Fruit fly (Drosophila melanogaster): ENCODE measurements around the gene CG11583.

CG11583 gene

DNA sequence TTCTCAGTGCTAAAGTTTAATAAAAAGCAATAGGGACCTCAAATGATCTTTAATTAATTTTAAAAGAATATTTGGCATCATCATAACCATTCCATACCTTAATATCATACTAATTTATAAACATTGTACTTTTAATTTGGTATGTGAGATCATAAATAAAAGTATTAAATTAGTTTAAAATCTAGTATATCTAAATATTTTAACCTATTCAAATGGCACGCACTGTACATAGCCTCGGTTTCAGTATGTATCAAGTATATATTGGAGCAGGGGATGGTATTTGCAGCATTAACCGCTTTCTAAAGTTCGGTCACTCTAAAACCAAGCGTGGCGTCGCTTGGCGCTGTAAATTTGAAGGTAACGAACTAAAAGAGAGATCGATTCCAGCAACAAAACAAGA lies 40.2 kb downstream of the CG11583 start, which contains the start of gene pav (continued):
- TF ChIP-seq CG2199 (GFP tag; IDR thresholded peaks at IDR 0.05) = no peak
- TF ChIP-seq otp (GFP tag; IDR thresholded peaks at IDR 0.05) = no peak; the same call in 2 of the 3 replicates
- TF ChIP-seq wor (GFP tag; IDR thresholded peaks at IDR 0.05) = no peak
- peak; percentile 58 for TF ChIP-seq lmd (GFP tag; IDR thresholded peaks at IDR 0.05)
- TF ChIP-seq Jarid2 (GFP tag; optimal IDR thresholded peaks at IDR 0.05) = no peak
- no peak for TF ChIP-seq CG10462 (GFP tag; optimal IDR thresholded peaks at IDR 0.05)
- TF ChIP-seq pum (GFP tag; optimal IDR thresholded peaks at IDR 0.05) = no peak
- TF ChIP-seq btn (GFP tag; optimal IDR thresholded peaks at IDR 0.05) = no peak
- TF ChIP-seq HLH3B (GFP tag; IDR thresholded peaks at IDR 0.05) = no peak
- no peak for TF ChIP-seq pros (GFP tag; optimal IDR thresholded peaks at IDR 0.05)
- TF ChIP-seq knrl (GFP tag; IDR thresholded peaks at IDR 0.05; ENCODE audit: partially characterized antibody) = no peak; the same call in 2 of the 3 replicates
- TF ChIP-seq sob (GFP tag; IDR thresholded peaks at IDR 0.05) = peak; percentile 49
- TF ChIP-seq Hsf (GFP tag; optimal IDR thresholded peaks at IDR 0.05) = no peak
- TF ChIP-seq Sox100B (GFP tag; optimal IDR thresholded peaks at IDR 0.05) = no peak
- peak; percentile 61 for TF ChIP-seq D19A (tag; optimal IDR thresholded peaks at IDR 0.05)
- TF ChIP-seq caup (GFP tag; optimal IDR thresholded peaks at IDR 0.05; ENCODE audit: severe bottlenecking) = no peak
- no peak for TF ChIP-seq CG10274 (GFP tag; optimal IDR thresholded peaks at IDR 0.05)
- no peak for TF ChIP-seq CG9215 (GFP tag; IDR thresholded peaks at IDR 0.05)
- TF ChIP-seq sima (GFP tag; optimal IDR thresholded peaks at IDR 0.05) = no peak
- no peak for TF ChIP-seq Dref (GFP tag; IDR thresholded peaks at IDR 0.05)
- no peak for TF ChIP-seq Scr (GFP tag; IDR thresholded peaks at IDR 0.05; ENCODE audit: partially characterized antibody)
- TF ChIP-seq pita (GFP tag; optimal IDR thresholded peaks at IDR 0.05) = no peak
- TF ChIP-seq TFAM (GFP tag; optimal IDR thresholded peaks at IDR 0.05) = no peak
- peak; percentile 58 for TF ChIP-seq CG7372 (GFP tag; IDR thresholded peaks at IDR 0.05)
- no peak for TF ChIP-seq CG12219 (GFP tag; optimal IDR thresholded peaks at IDR 0.05)
- no peak for TF ChIP-seq hkb (optimal IDR thresholded peaks at IDR 0.05)
- peak; percentile 65 for TF ChIP-seq hkb (GFP tag; IDR thresholded peaks at IDR 0.05)
- no peak for TF ChIP-seq sens-2 (GFP tag; IDR thresholded peaks at IDR 0.05)
- no peak for TF ChIP-seq CG7357 (GFP tag; IDR thresholded peaks at IDR 0.05)
- TF ChIP-seq YL-1 (GFP tag; optimal IDR thresholded peaks at IDR 0.05) = peak; percentile 66
- no peak for TF ChIP-seq ERR (GFP tag; optimal IDR thresholded peaks at IDR 0.05)
- TF ChIP-seq Doc3 (GFP tag; IDR thresholded peaks at IDR 0.05; ENCODE audit: partially characterized antibody) = no peak
- no peak for TF ChIP-seq fru (optimal IDR thresholded peaks at IDR 0.05)
- TF ChIP-seq Hr51 (GFP tag; optimal IDR thresholded peaks at IDR 0.05) = no peak
- TF ChIP-seq trem (tag; optimal IDR thresholded peaks at IDR 0.05) = peak; percentile 61
- TF ChIP-seq unc-4 (GFP tag; IDR thresholded peaks at IDR 0.05; ENCODE audit: partially characterized antibody) = no peak
- no peak for TF ChIP-seq esg (GFP tag; conservative IDR thresholded peaks at IDR 0.05)
- TF ChIP-seq D19B (GFP tag; optimal IDR thresholded peaks at IDR 0.05) = peak; percentile 86
- TF ChIP-seq CG10147 (GFP tag; optimal IDR thresholded peaks at IDR 0.05) = no peak
- no peak for TF ChIP-seq CG1832 (GFP tag; optimal IDR thresholded peaks at IDR 0.05)
- TF ChIP-seq Hmx (GFP tag; optimal IDR thresholded peaks at IDR 0.05) = no peak
- TF ChIP-seq CG8765 (GFP tag; IDR thresholded peaks at IDR 0.05) = no peak
- no peak for TF ChIP-seq CG15601 (tag; optimal IDR thresholded peaks at IDR 0.05)
- peak; percentile 11; the same call in 1 of the 2 replicates for TF ChIP-seq ranshi (GFP tag; IDR thresholded peaks at IDR 0.05)
- no peak for TF ChIP-seq Hr78 (GFP tag; optimal IDR thresholded peaks at IDR 0.05)
- no peak; the same call in 1 of the 2 replicates for TF ChIP-seq Awh (GFP tag; IDR thresholded peaks at IDR 0.05)
- TF ChIP-seq grn (GFP tag; optimal IDR thresholded peaks at IDR 0.05) = no peak
- no peak for TF ChIP-seq ham (GFP tag; IDR thresholded peaks at IDR 0.05)
- TF ChIP-seq Adf1 (GFP tag; IDR thresholded peaks at IDR 0.05) = 0 out of 2 replicates have a peak, but pooled peaks have one; percentile 19
- TF ChIP-seq Ada2b (GFP tag; IDR thresholded peaks at IDR 0.05) = peak; percentile 56
- no peak for TF ChIP-seq CG4707 (GFP tag; optimal IDR thresholded peaks at IDR 0.05)
- no peak for TF ChIP-seq mirr (GFP tag; optimal IDR thresholded peaks at IDR 0.05)
